Fruit fly (Drosophila melanogaster): ENCODE data around the gene TSG101.

TSG101 gene

dm6 chr3L:16872487-16872955 lies 30.4 kb downstream of the TSG101 start (continued):
- TF ChIP-seq CG6683 (GFP tag; optimal IDR thresholded peaks at IDR 0.05) (peak; percentile 34), CG2678 (tag; optimal IDR thresholded peaks at IDR 0.05) (peak; percentile 91), kah (GFP tag; optimal IDR thresholded peaks at IDR 0.05) (peak; percentile 60), scrt (GFP tag; optimal IDR thresholded peaks at IDR 0.05) (peak; percentile 54), NC2α (GFP tag; optimal IDR thresholded peaks at IDR 0.05) (no peak), CG5180 (GFP tag; optimal IDR thresholded peaks at IDR 0.05) (peak; percentile 84), CG13775 (GFP tag; optimal IDR thresholded peaks at IDR 0.05) (peak; percentile 57), CG14710 (tag; optimal IDR thresholded peaks at IDR 0.05) (peak; percentile 34), Fer3 (tag; optimal IDR thresholded peaks at IDR 0.05) (peak; percentile 67), CG8359 (GFP tag; optimal IDR thresholded peaks at IDR 0.05; ENCODE audit: borderline replicate concordance) (peak; percentile 42), exex (tag; optimal IDR thresholded peaks at IDR 0.05) (peak; percentile 24), crc (GFP tag; optimal IDR thresholded peaks at IDR 0.05) (peak; percentile 54), Opbp (GFP tag; IDR thresholded peaks at IDR 0.05; ENCODE audit: partially characterized antibody) (no peak), CG1603 (tag; optimal IDR thresholded peaks at IDR 0.05) (peak; percentile 62), CG3838 (GFP tag; optimal IDR thresholded peaks at IDR 0.05) (peak; percentile 9), CG13287 (GFP tag; IDR thresholded peaks at IDR 0.05; ENCODE audit: partially characterized antibody) (no peak), CG9609 (GFP tag; optimal IDR thresholded peaks at IDR 0.05) (peak; percentile 39), ssp (GFP tag; IDR thresholded peaks at IDR 0.05) (peak; percentile 13; the same call in 1 of the 2 replicates), CG6272 (GFP tag; IDR thresholded peaks at IDR 0.05) (no peak), Nf-YB (GFP tag; optimal IDR thresholded peaks at IDR 0.05) (peak; percentile 59), lmd (GFP tag; IDR thresholded peaks at IDR 0.05) (peak; percentile 65), Ravus (GFP tag; IDR thresholded peaks at IDR 0.05) (no peak), Dek (tag; optimal IDR thresholded peaks at IDR 0.05) (peak; percentile 63), CG13624 (GFP tag; optimal IDR thresholded peaks at IDR 0.05) (peak; percentile 25), disco-r (GFP tag; optimal IDR thresholded peaks at IDR 0.05) (peak; percentile 56), nom (GFP tag; optimal IDR thresholded peaks at IDR 0.05) (no peak), CG6175 (GFP tag; IDR thresholded peaks at IDR 0.05) (0 out of 3 replicates have a peak, but pooled peaks have one; percentile 7), eyg (GFP tag; optimal IDR thresholded peaks at IDR 0.05) (peak; percentile 53), Xrp1 (GFP tag; IDR thresholded peaks at IDR 0.05) (peak; percentile 27; the same call in 1 of the 2 replicates), hkb (optimal IDR thresholded peaks at IDR 0.05) (no peak), hkb (GFP tag; IDR thresholded peaks at IDR 0.05) (peak; percentile 81), insv (GFP tag; optimal IDR thresholded peaks at IDR 0.05) (peak in 1 of 2 experiments; percentile 33), bab2 (GFP tag; optimal IDR thresholded peaks at IDR 0.05) (peak; percentile 15), CG11504 (tag; optimal IDR thresholded peaks at IDR 0.05) (peak; percentile 87), CG8089 (GFP tag; optimal IDR thresholded peaks at IDR 0.05) (peak; percentile 15), phol (tag; optimal IDR thresholded peaks at IDR 0.05) (peak; percentile 82), esg (GFP tag; conservative IDR thresholded peaks at IDR 0.05) (peak; percentile 61), CG8290 (GFP tag; optimal IDR thresholded peaks at IDR 0.05) (no peak), CG8290 (tag; optimal IDR thresholded peaks at IDR 0.05) (peak in 1 of 2 experiments; percentile 70), eve (GFP tag; optimal IDR thresholded peaks at IDR 0.05) (peak in 1 of 2 experiments; percentile 81), CG15269 (tag; optimal IDR thresholded peaks at IDR 0.05) (peak; percentile 83), Dref (GFP tag; IDR thresholded peaks at IDR 0.05) (no peak), HLH54F (GFP tag; optimal IDR thresholded peaks at IDR 0.05) (peak; percentile 28), CG30020 (tag; optimal IDR thresholded peaks at IDR 0.05) (peak; percentile 10), vvl (GFP tag; IDR thresholded peaks at IDR 0.05) (peak; percentile 42; the same call in 1 of the 2 replicates), Aef1 (GFP tag; IDR thresholded peaks at IDR 0.05) (peak; percentile 28; the same call in 1 of the 3 replicates), Blimp-1 (GFP tag; optimal IDR thresholded peaks at IDR 0.05) (peak; percentile 65), ATbp (GFP tag; optimal IDR thresholded peaks at IDR 0.05) (peak; percentile 61), Hr78 (GFP tag; optimal IDR thresholded peaks at IDR 0.05) (peak in 1 of 2 experiments; percentile 35), repo (GFP tag; optimal IDR thresholded peaks at IDR 0.05) (no peak)
